Worm (Caenorhabditis elegans): ENCODE data around the gene idpp-15.

idpp-15 gene

ce11 chrIII:8529002-8529401 is 4.1 kb downstream of the idpp-15 start (continued):
- TF ChIP-seq C08G9.2 (tag; optimal IDR thresholded peaks at IDR 0.05) (peak; percentile 82), nfya-1 (tag; optimal IDR thresholded peaks at IDR 0.05) (peak; percentile 100), ets-4 (tag; optimal IDR thresholded peaks at IDR 0.05) (peak; percentile 78), ztf-16 (tag; optimal IDR thresholded peaks at IDR 0.05) (no peak), K09A11.1 (tag; optimal IDR thresholded peaks at IDR 0.05; ENCODE audit: insufficient read depth) (peak; percentile 14), tbx-7 (tag; optimal IDR thresholded peaks at IDR 0.05) (peak; percentile 63), ceh-34 (tag; optimal IDR thresholded peaks at IDR 0.05) (peak; percentile 46), fkh-6 (tag; optimal IDR thresholded peaks at IDR 0.05) (peak; percentile 46), ceh-31 (tag; optimal IDR thresholded peaks at IDR 0.05) (peak; percentile 90), rnt-1 (tag; optimal IDR thresholded peaks at IDR 0.05) (peak; percentile 8), unc-86 (tag; optimal IDR thresholded peaks at IDR 0.05) (no peak), elt-2 (tag; optimal IDR thresholded peaks at IDR 0.05) (no peak), tbx-2 (tag; optimal IDR thresholded peaks at IDR 0.05) (peak; percentile 74)

ce11 chrIII:8529772-8530171 is 4.9 kb downstream of the idpp-15 start, which contains the start of gene ZC21.10:
Gene ZC21.10, plus strand, starts transcription at chrIII:8530072.
- no peak for TF ChIP-seq lin-11 (tag; optimal IDR thresholded peaks at IDR 0.05)
- no peak for TF ChIP-seq pha-4 (tag; optimal IDR thresholded peaks at IDR 0.05)
- TF ChIP-seq nhr-232 (tag; optimal IDR thresholded peaks at IDR 0.05) = no peak
- TF ChIP-seq unc-55 (GFP tag; optimal IDR thresholded peaks at IDR 0.05) = no peak
- no peak for TF ChIP-seq T23F11.4 (GFP tag; optimal IDR thresholded peaks at IDR 0.05)
- no peak for TF ChIP-seq elt-4 (tag; optimal IDR thresholded peaks at IDR 0.05)
- no peak for TF ChIP-seq ceh-30 (tag; optimal IDR thresholded peaks at IDR 0.05)
- no peak for TF ChIP-seq che-1 (tag; optimal IDR thresholded peaks at IDR 0.05)
- no peak for TF ChIP-seq unc-3 (GFP tag; conservative IDR thresholded peaks at IDR 0.05)
- TF ChIP-seq unc-3 (tag; optimal IDR thresholded peaks at IDR 0.05) = no peak

ce11 chrIII:8533900-8534299 is 9.0 kb downstream of the idpp-15 start:
- TF ChIP-seq pros-1 (tag; optimal IDR thresholded peaks at IDR 0.05) (no peak), C38D4.7 (GFP tag; optimal IDR thresholded peaks at IDR 0.05) (no peak), unc-42 (tag; optimal IDR thresholded peaks at IDR 0.05) (peak; percentile 39), hlh-6 (tag; optimal IDR thresholded peaks at IDR 0.05) (no peak), lim-6 (tag; optimal IDR thresholded peaks at IDR 0.05) (no peak), pha-2 (tag; optimal IDR thresholded peaks at IDR 0.05) (no peak), sox-2 (GFP tag; IDR thresholded peaks at IDR 0.05) (no peak)

ce11 chrIII:8534647-8535181 is 9.8 kb downstream of the idpp-15 start, which contains the start of gene trp-1:
Gene trp-1, plus strand, starts transcription at chrIII:8535131.
- TF ChIP-seq che-1 (tag; optimal IDR thresholded peaks at IDR 0.05) = no peak
- TF ChIP-seq hlh-6 (tag; optimal IDR thresholded peaks at IDR 0.05) = no peak
- no peak for TF ChIP-seq Y22D7AL.16 (tag; optimal IDR thresholded peaks at IDR 0.05)
- TF ChIP-seq T23F11.4 (GFP tag; optimal IDR thresholded peaks at IDR 0.05) = no peak
- no peak for TF ChIP-seq tbx-2 (tag; optimal IDR thresholded peaks at IDR 0.05)
- no peak for TF ChIP-seq madf-2 (tag; optimal IDR thresholded peaks at IDR 0.05)
- no peak for TF ChIP-seq hlh-8 (tag; optimal IDR thresholded peaks at IDR 0.05)
- TF ChIP-seq unc-55 (GFP tag; optimal IDR thresholded peaks at IDR 0.05) = no peak
- no peak for TF ChIP-seq sox-4 (tag; optimal IDR thresholded peaks at IDR 0.05)
- no peak for TF ChIP-seq mec-3 (tag; optimal IDR thresholded peaks at IDR 0.05; ENCODE audit: borderline replicate concordance)
- TF ChIP-seq K02D7.2 (tag; optimal IDR thresholded peaks at IDR 0.05) = no peak
- TF ChIP-seq ttx-3 (tag; optimal IDR thresholded peaks at IDR 0.05) = no peak
- no peak for TF ChIP-seq ahr-1 (tag; optimal IDR thresholded peaks at IDR 0.05)
- TF ChIP-seq fax-1 (tag; optimal IDR thresholded peaks at IDR 0.05) = no peak
- TF ChIP-seq F13H6.1 (tag; optimal IDR thresholded peaks at IDR 0.05) = no peak
- no peak for TF ChIP-seq ceh-18 (tag; optimal IDR thresholded peaks at IDR 0.05)
- TF ChIP-seq eyg-1 (tag; optimal IDR thresholded peaks at IDR 0.05) = no peak
- TF ChIP-seq lin-11 (tag; optimal IDR thresholded peaks at IDR 0.05) = no peak
